Fruit fly (Drosophila melanogaster): Measurements from ENCODE around the gene Sgs7.

The Sgs7 gene

dm6 chr3L:11533704-11534319 lies 24.2 kb downstream of the Sgs7 start (continued):
- peak; percentile 74; the same call in 1 of the 2 replicates for TF ChIP-seq Rfx (GFP tag; IDR thresholded peaks at IDR 0.05)
- TF ChIP-seq CG18619 (GFP tag; optimal IDR thresholded peaks at IDR 0.05), result peak; percentile 18
- TF ChIP-seq CG9817 (tag; optimal IDR thresholded peaks at IDR 0.05), result peak; percentile 34
- no peak for TF ChIP-seq CG2199 (GFP tag; IDR thresholded peaks at IDR 0.05)
- no peak for TF ChIP-seq crp (GFP tag; optimal IDR thresholded peaks at IDR 0.05)
- peak; percentile 29 for TF ChIP-seq scrt (GFP tag; optimal IDR thresholded peaks at IDR 0.05)
- peak; percentile 36 for TF ChIP-seq ab (GFP tag; optimal IDR thresholded peaks at IDR 0.05)
- no peak for TF ChIP-seq hb (GFP tag; IDR thresholded peaks at IDR 0.05; ENCODE audit: partially characterized antibody)
- no peak for TF ChIP-seq CG7963 (GFP tag; IDR thresholded peaks at IDR 0.05; ENCODE audit: partially characterized antibody)
- TF ChIP-seq CG15269 (tag; optimal IDR thresholded peaks at IDR 0.05), result peak; percentile 76
- peak; percentile 47 for TF ChIP-seq Fer1 (GFP tag; optimal IDR thresholded peaks at IDR 0.05)
- no peak for TF ChIP-seq CG11696 (GFP tag; IDR thresholded peaks at IDR 0.05)
- TF ChIP-seq dmrt99B (tag; optimal IDR thresholded peaks at IDR 0.05), result peak; percentile 68
- no peak for TF ChIP-seq CG12236 (GFP tag; optimal IDR thresholded peaks at IDR 0.05)
- TF ChIP-seq Eip74EF (GFP tag; optimal IDR thresholded peaks at IDR 0.05), result peak in 1 of 2 experiments; percentile 32
- TF ChIP-seq CG6689 (GFP tag; IDR thresholded peaks at IDR 0.05), result 0 out of 2 replicates have a peak, but pooled peaks have one; percentile 23
- TF ChIP-seq MBD-R2 (GFP tag; IDR thresholded peaks at IDR 0.05), result no peak; the same call in 1 of the 2 replicates
- peak; percentile 27; the same call in 1 of the 2 replicates for TF ChIP-seq Xrp1 (GFP tag; IDR thresholded peaks at IDR 0.05)
- no peak for TF ChIP-seq slou (GFP tag; optimal IDR thresholded peaks at IDR 0.05)
- TF ChIP-seq org-1 (GFP tag; optimal IDR thresholded peaks at IDR 0.05), result peak; percentile 61
- no peak for TF ChIP-seq Taf1 (GFP tag; IDR thresholded peaks at IDR 0.05)
- TF ChIP-seq Mad (GFP tag; optimal IDR thresholded peaks at IDR 0.05), result no peak
- no peak for TF ChIP-seq BEAF-32 (GFP tag; optimal IDR thresholded peaks at IDR 0.05)
- TF ChIP-seq Atf-2 (GFP tag; optimal IDR thresholded peaks at IDR 0.05), result peak; percentile 13
- TF ChIP-seq CG1832 (GFP tag; optimal IDR thresholded peaks at IDR 0.05), result no peak
- peak; percentile 80 for TF ChIP-seq row (GFP tag; IDR thresholded peaks at IDR 0.05)
- TF ChIP-seq HLHmδ (GFP tag; optimal IDR thresholded peaks at IDR 0.05), result no peak
- TF ChIP-seq CG14441 (GFP tag; IDR thresholded peaks at IDR 0.05), result no peak
- no peak for TF ChIP-seq CG12744 (GFP tag; optimal IDR thresholded peaks at IDR 0.05)
- TF ChIP-seq so (GFP tag; IDR thresholded peaks at IDR 0.05), result 0 out of 3 replicates have a peak, but pooled peaks have one; percentile 16
- TF ChIP-seq D19A (tag; optimal IDR thresholded peaks at IDR 0.05), result peak; percentile 25
- no peak for TF ChIP-seq CrebB (tag; optimal IDR thresholded peaks at IDR 0.05)
- TF ChIP-seq CG10565 (GFP tag; optimal IDR thresholded peaks at IDR 0.05), result no peak
- TF ChIP-seq CG18262 (tag; optimal IDR thresholded peaks at IDR 0.05), result peak; percentile 36
- peak; percentile 23 for TF ChIP-seq schlank (tag; optimal IDR thresholded peaks at IDR 0.05)
- peak; percentile 53 for TF ChIP-seq CG12104 (GFP tag; optimal IDR thresholded peaks at IDR 0.05)
- TF ChIP-seq tx (GFP tag; optimal IDR thresholded peaks at IDR 0.05), result no peak
- TF ChIP-seq CG11723 (GFP tag; optimal IDR thresholded peaks at IDR 0.05), result no peak
- TF ChIP-seq zfh1 (GFP tag; IDR thresholded peaks at IDR 0.05), result no peak
- TF ChIP-seq Sin3A (optimal IDR thresholded peaks at IDR 0.05), result no peak
- no peak for TF ChIP-seq otp (GFP tag; IDR thresholded peaks at IDR 0.05)
- no peak for TF ChIP-seq ewg (GFP tag; optimal IDR thresholded peaks at IDR 0.05)
- peak; percentile 9 for TF ChIP-seq CG13775 (GFP tag; optimal IDR thresholded peaks at IDR 0.05)
- TF ChIP-seq CG16863 (GFP tag; optimal IDR thresholded peaks at IDR 0.05), result peak; percentile 20
- TF ChIP-seq CG9797 (GFP tag; optimal IDR thresholded peaks at IDR 0.05), result no peak
- no peak for TF ChIP-seq btn (GFP tag; optimal IDR thresholded peaks at IDR 0.05)
- no peak for TF ChIP-seq dmrt11E (tag; optimal IDR thresholded peaks at IDR 0.05)
- TF ChIP-seq Lhr (GFP tag; optimal IDR thresholded peaks at IDR 0.05), result no peak
- peak; percentile 43 for TF ChIP-seq ind (GFP tag; optimal IDR thresholded peaks at IDR 0.05)
- TF ChIP-seq Atf3 (GFP tag; optimal IDR thresholded peaks at IDR 0.05), result no peak
